Fruit fly (Drosophila melanogaster) whole organism, embryonic: Measurements from ENCODE around the gene arm.

ENCODE experiments used
- Ada2b ChIP-seq: fragments of 200-800 bp; sonication (Bioruptor generic); IDR thresholded peaks from 2 replicates; pipeline ENCODE4 v1.3.6; 2022; ENCODE audit warnings: missing biosample characterization, missing genetic modification characterization
- CG10979 ChIP-seq: fragments of 200-800 bp; sonication (Bioruptor generic); optimal IDR thresholded peaks from 2 replicates; lab custom pipeline; 2018; ENCODE audit warnings: missing biosample characterization, mild to moderate bottlenecking, missing genetic modification characterization, moderate library complexity
- CG13424 ChIP-seq: fragments of 200-800 bp; sonication (Bioruptor generic); optimal IDR thresholded peaks from 2 replicates; lab custom pipeline; 2019; ENCODE audit warnings: missing biosample characterization, mild to moderate bottlenecking, missing genetic modification characterization, moderate library complexity
- CG14014 ChIP-seq: fragments of 200-800 bp; sonication (Bioruptor generic); IDR thresholded peaks from 2 replicates; pipeline ENCODE4 v1.3.6; 2022; ENCODE audit warnings: missing biosample characterization, missing genetic modification characterization
- CG14667 ChIP-seq: fragments of 200-800 bp; sonication (Bioruptor generic); IDR thresholded peaks from 2 replicates; pipeline ENCODE4 v1.3.6; 2022; ENCODE audit warnings: missing biosample characterization, missing genetic modification characterization
- CG16813 ChIP-seq: fragments of 200-800 bp; sonication (Bioruptor generic); IDR thresholded peaks from 3 replicates; pipeline ENCODE4 v1.3.6; 2022; ENCODE audit warnings: missing biosample characterization, missing genetic modification characterization; ENCODE audit not compliant: partially characterized antibody
- CG17568 ChIP-seq: fragments of 200-800 bp; sonication (Bioruptor generic); optimal IDR thresholded peaks from 2 replicates; lab custom pipeline; 2018; ENCODE audit warnings: missing biosample characterization, mild to moderate bottlenecking, missing genetic modification characterization, moderate library complexity
- CG2120 ChIP-seq: fragments of 200-800 bp; sonication (Bioruptor generic); optimal IDR thresholded peaks from 3 replicates; lab custom pipeline; 2016; ENCODE audit warnings: missing biosample characterization, missing genetic modification characterization
- CG30020 ChIP-seq: fragments of 200-800 bp; optimal IDR thresholded peaks from 2 replicates; lab custom pipeline; 2019; ENCODE audit warnings: missing biosample characterization, mild to moderate bottlenecking, missing genetic modification characterization, moderate library complexity
- CG30431 ChIP-seq: fragments of 200-800 bp; sonication (Bioruptor generic); optimal IDR thresholded peaks from 2 replicates; lab custom pipeline; 2017; ENCODE audit warnings: missing biosample characterization, missing genetic modification characterization
- CG33557 ChIP-seq: fragments of 200-800 bp; sonication (Bioruptor generic); optimal IDR thresholded peaks from 2 replicates; lab custom pipeline; 2019; ENCODE audit warnings: missing biosample characterization, mild to moderate bottlenecking, missing genetic modification characterization, moderate library complexity
- CG4424 ChIP-seq: fragments of 200-800 bp; sonication (Bioruptor generic); optimal IDR thresholded peaks from 3 replicates; lab custom pipeline; 2016; ENCODE audit warnings: missing biosample characterization, missing genetic modification characterization
- CG6254 ChIP-seq: fragments of 200-800 bp; sonication (Bioruptor generic); optimal IDR thresholded peaks from 3 replicates; lab custom pipeline; 2017; ENCODE audit warnings: mild to moderate bottlenecking, missing biosample characterization, missing genetic modification reagents, missing genetic modification characterization
- CG6272 ChIP-seq: fragments of 200-800 bp; sonication (Bioruptor generic); IDR thresholded peaks from 2 replicates; pipeline ENCODE4 v1.3.6; 2022; ENCODE audit warnings: missing biosample characterization, missing genetic modification characterization
- CG6689 ChIP-seq: fragments of 200-800 bp; sonication (Bioruptor generic); IDR thresholded peaks from 2 replicates; pipeline ENCODE4 v1.3.6; 2022; ENCODE audit warnings: missing biosample characterization, missing genetic modification characterization
- CG7839 ChIP-seq: fragments of 200-800 bp; sonication (Bioruptor generic); optimal IDR thresholded peaks from 3 replicates; lab custom pipeline; 2018; ENCODE audit warnings: missing biosample characterization, mild to moderate bottlenecking, missing genetic modification characterization, moderate library complexity
- CG7928 ChIP-seq: fragments of 200-800 bp; sonication (Bioruptor generic); optimal IDR thresholded peaks from 2 replicates; lab custom pipeline; 2017; ENCODE audit warnings: missing biosample characterization, mild to moderate bottlenecking, missing genetic modification characterization
- CG7963 ChIP-seq: fragments of 200-800 bp; sonication (Bioruptor generic); IDR thresholded peaks from 3 replicates; pipeline ENCODE4 v1.3.6; 2022; ENCODE audit warnings: missing biosample characterization, missing genetic modification characterization; ENCODE audit not compliant: partially characterized antibody
- CrebB ChIP-seq: fragments of 200-800 bp; sonication (Bioruptor generic); optimal IDR thresholded peaks from 3 replicates; lab custom pipeline; 2018; ENCODE audit warnings: missing biosample characterization, mild to moderate bottlenecking, missing genetic modification characterization
- Ets97D ChIP-seq: fragments of 200-800 bp; sonication (Bioruptor generic); optimal IDR thresholded peaks from 3 replicates; lab custom pipeline; 2016; ENCODE audit warnings: missing biosample characterization, missing genetic modification characterization
- Hmr ChIP-seq: fragments of 200-800 bp; sonication (Bioruptor generic); optimal IDR thresholded peaks from 3 replicates; lab custom pipeline; 2017; ENCODE audit warnings: mild to moderate bottlenecking, missing biosample characterization, missing genetic modification reagents, missing genetic modification characterization
- Mad ChIP-seq: fragments of 200-800 bp; sonication (Bioruptor generic); optimal IDR thresholded peaks from 2 replicates; lab custom pipeline; 2016; ENCODE audit warnings: missing biosample characterization, missing genetic modification characterization
- Mes4 ChIP-seq: fragments of 200-800 bp; sonication (Bioruptor generic); optimal IDR thresholded peaks from 2 replicates; lab custom pipeline; 2016; ENCODE audit warnings: missing biosample characterization, missing genetic modification characterization
- NfI ChIP-seq: fragments of 200-800 bp; sonication (Bioruptor generic); optimal IDR thresholded peaks from 3 replicates; lab custom pipeline; 2018; ENCODE audit warnings: missing biosample characterization, mild to moderate bottlenecking, missing genetic modification characterization, moderate library complexity
- Ptx1 ChIP-seq: fragments of 200-800 bp; sonication (Bioruptor generic); IDR thresholded peaks from 2 replicates; pipeline ENCODE4 v1.3.6; 2022; ENCODE audit warnings: missing biosample characterization, missing genetic modification characterization
- Side ChIP-seq: fragments of 200-800 bp; sonication (Bioruptor generic); optimal IDR thresholded peaks from 2 replicates; lab custom pipeline; 2016; ENCODE audit warnings: missing biosample characterization, missing genetic modification characterization
- Xbp1 ChIP-seq: fragments of 200-800 bp; sonication (Bioruptor generic); optimal IDR thresholded peaks from 3 replicates; lab custom pipeline; 2016; ENCODE audit warnings: missing biosample characterization, mild to moderate bottlenecking, missing genetic modification characterization
- chm ChIP-seq: fragments of 200-800 bp; sonication (Bioruptor generic); IDR thresholded peaks from 2 replicates; pipeline ENCODE4 v1.3.6; 2022; ENCODE audit warnings: missing biosample characterization, missing genetic modification characterization
- chn ChIP-seq: fragments of 200-800 bp; sonication (Bioruptor generic); optimal IDR thresholded peaks from 2 replicates; lab custom pipeline; 2016; ENCODE audit warnings: missing biosample characterization, missing genetic modification characterization
- danr ChIP-seq: fragments of 200-800 bp; sonication (Bioruptor generic); IDR thresholded peaks from 2 replicates; pipeline ENCODE4 v1.3.6; 2022; ENCODE audit warnings: missing biosample characterization, missing genetic modification characterization
- dmrt11E ChIP-seq: fragments of 200-800 bp; sonication (Bioruptor generic); optimal IDR thresholded peaks from 3 replicates; lab custom pipeline; 2018; ENCODE audit warnings: missing biosample characterization, mild to moderate bottlenecking, missing genetic modification characterization, moderate library complexity
- dmrt99B ChIP-seq: fragments of 200-800 bp; sonication (Bioruptor generic); optimal IDR thresholded peaks from 2 replicates; lab custom pipeline; 2018; ENCODE audit warnings: missing biosample characterization, mild to moderate bottlenecking, missing genetic modification characterization, moderate library complexity
- ewg ChIP-seq: fragments of 200-800 bp; sonication (Bioruptor generic); optimal IDR thresholded peaks from 3 replicates; lab custom pipeline; 2017; ENCODE audit warnings: mild to moderate bottlenecking, missing biosample characterization, missing genetic modification reagents, missing genetic modification characterization
- ftz-f1 ChIP-seq: fragments of 200-800 bp; sonication (Bioruptor generic); optimal IDR thresholded peaks from 2 replicates; lab custom pipeline; 2016; ENCODE audit warnings: missing biosample characterization, missing genetic modification characterization
- grau ChIP-seq: fragments of 200-800 bp; optimal IDR thresholded peaks from 3 replicates; lab custom pipeline; 2019; ENCODE audit warnings: missing biosample characterization, mild to moderate bottlenecking, missing genetic modification characterization, moderate library complexity
- gsb ChIP-seq: fragments of 200-800 bp; sonication (Bioruptor generic); IDR thresholded peaks from 2 replicates; pipeline ENCODE4 v1.3.6; 2022; ENCODE audit warnings: missing biosample characterization, missing genetic modification characterization
- inv ChIP-seq: fragments of 200-800 bp; sonication (Bioruptor generic); IDR thresholded peaks from 2 replicates; pipeline ENCODE4 v1.3.6; 2022; ENCODE audit warnings: missing biosample characterization, missing genetic modification characterization; ENCODE audit not compliant: partially characterized antibody
- jigr1 ChIP-seq: fragments of 200-800 bp; sonication (Bioruptor generic); IDR thresholded peaks from 3 replicates; pipeline ENCODE4 v1.3.6; 2022; ENCODE audit warnings: missing biosample characterization, missing genetic modification characterization
- kah ChIP-seq: fragments of 200-800 bp; sonication (Bioruptor generic); optimal IDR thresholded peaks from 2 replicates; lab custom pipeline; 2018; ENCODE audit warnings: missing biosample characterization, mild to moderate bottlenecking, missing genetic modification characterization
- phol ChIP-seq: fragments of 200-800 bp; sonication (Bioruptor generic); optimal IDR thresholded peaks from 3 replicates; lab custom pipeline; 2018; ENCODE audit warnings: missing biosample characterization, mild to moderate bottlenecking, missing genetic modification characterization, moderate library complexity
- ranshi ChIP-seq: fragments of 200-800 bp; sonication (Bioruptor generic); IDR thresholded peaks from 2 replicates; pipeline ENCODE4 v1.3.6; 2022; ENCODE audit warnings: missing biosample characterization, missing genetic modification characterization
- row ChIP-seq: fragments of 200-800 bp; sonication (Bioruptor generic); IDR thresholded peaks from 3 replicates; pipeline ENCODE4 v1.3.6; 2022; ENCODE audit warnings: missing biosample characterization, missing genetic modification characterization
- seq ChIP-seq: fragments of 200-800 bp; sonication (Bioruptor generic); IDR thresholded peaks from 2 replicates; pipeline ENCODE4 v1.3.6; 2022; ENCODE audit warnings: missing biosample characterization, missing genetic modification characterization
- sisA ChIP-seq: fragments of 200-800 bp; sonication (Bioruptor generic); IDR thresholded peaks from 2 replicates; pipeline ENCODE4 v1.3.6; 2022; ENCODE audit warnings: missing biosample characterization, missing genetic modification characterization
- slp2 ChIP-seq: fragments of 200-800 bp; sonication (Bioruptor generic); optimal IDR thresholded peaks from 2 replicates; lab custom pipeline; 2016; ENCODE audit warnings: missing biosample characterization, missing genetic modification characterization
- zfh2 ChIP-seq: fragments of 200-800 bp; sonication (Bioruptor generic); optimal IDR thresholded peaks from 2 replicates; lab custom pipeline; 2016; ENCODE audit warnings: missing biosample characterization, missing genetic modification characterization

Gene arm

DNA sequence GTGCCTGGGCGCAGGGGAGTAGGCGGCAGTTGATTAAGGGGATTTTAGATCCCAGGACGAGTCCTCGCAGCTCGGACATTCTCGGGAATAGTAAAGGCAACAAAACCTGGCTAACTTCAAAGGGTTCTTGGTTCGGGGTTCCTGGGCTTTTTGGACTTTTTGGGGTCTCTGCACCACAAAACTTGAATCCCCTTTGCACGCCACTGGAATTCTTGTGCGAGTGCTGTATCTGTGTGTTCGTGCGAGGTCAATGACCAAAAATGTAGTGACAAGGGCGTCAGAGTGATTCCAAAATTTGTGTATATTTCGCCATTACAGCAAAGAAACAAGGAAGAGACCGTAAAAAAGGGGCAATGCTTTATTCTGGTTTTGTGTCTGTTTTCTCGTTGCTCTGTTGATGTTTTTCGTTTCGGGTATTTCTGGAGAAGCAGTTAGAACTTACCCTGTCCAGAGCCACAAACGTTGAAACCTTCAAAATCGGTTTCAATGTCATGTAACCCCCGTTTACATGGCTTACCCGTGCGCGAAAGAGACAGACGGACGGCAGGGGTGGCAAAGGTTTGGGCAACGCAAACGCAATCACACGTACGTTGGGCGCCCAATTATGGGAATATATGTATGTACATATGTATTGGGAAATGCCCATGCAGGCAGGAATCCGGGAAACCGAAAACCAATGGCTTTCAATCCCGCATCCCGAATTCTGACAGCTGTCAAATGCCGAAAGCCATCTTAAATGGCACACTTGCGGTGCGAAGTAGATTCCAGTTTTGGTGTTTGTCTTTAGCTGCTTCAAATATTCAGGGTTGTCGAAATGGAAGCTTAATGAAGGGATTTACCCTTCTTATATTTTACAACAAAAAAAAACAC, 44.0 kb upstream of the arm start (continued):
- no peak for TF ChIP-seq inv (GFP tag; lab: Robert Waterston, UW)
- TF ChIP-seq CG6254 (GFP tag; lab: Kevin White, UChicago): peak; percentile 41
- peak; percentile 8 for TF ChIP-seq Mes4 (GFP tag; lab: Kevin White, UChicago)
- 0 out of 3 replicates have a peak, but pooled peaks have one; percentile 20 for TF ChIP-seq jigr1
- TF ChIP-seq row: peak; percentile 64
- TF ChIP-seq CG2120 (GFP tag; lab: Kevin White, UChicago): peak; percentile 41
- peak; percentile 50 for TF ChIP-seq CG10979
- peak; percentile 36 for TF ChIP-seq ewg (GFP tag; lab: Kevin White, UChicago)
- no peak for TF ChIP-seq ftz-f1 (GFP tag; lab: Kevin White, UChicago)
- peak; percentile 49 for TF ChIP-seq CG14667 (GFP tag; lab: Robert Waterston, UW)
- peak; percentile 58 for TF ChIP-seq zfh2 (GFP tag; lab: Kevin White, UChicago)
- no peak for TF ChIP-seq CG16813 (GFP tag; lab: Robert Waterston, UW)
- peak; percentile 60 for TF ChIP-seq dmrt99B
- TF ChIP-seq Ada2b (GFP tag; lab: Robert Waterston, UW): peak; percentile 45; the same call in 1 of the 2 replicates
- peak; percentile 18 for TF ChIP-seq Hmr (GFP tag; lab: Kevin White, UChicago)
- TF ChIP-seq grau (tag; lab: Kevin White, UChicago): peak; percentile 52
- peak; percentile 69 for TF ChIP-seq CG17568 (GFP tag; lab: Kevin White, UChicago)
- TF ChIP-seq Side (GFP tag; lab: Kevin White, UChicago): peak; percentile 32
- TF ChIP-seq sisA (GFP tag; lab: Robert Waterston, UW): peak; percentile 67
- peak; percentile 66 for TF ChIP-seq Mad
- peak; percentile 5 for TF ChIP-seq chn (GFP tag; lab: Kevin White, UChicago)
- TF ChIP-seq CG33557 (GFP tag; lab: Kevin White, UChicago): no peak
- peak; percentile 40 for TF ChIP-seq dmrt11E (tag; lab: Kevin White, UChicago)
- no peak for TF ChIP-seq seq (GFP tag; lab: Robert Waterston, UW)
- peak; percentile 41; the same call in 1 of the 2 replicates for TF ChIP-seq danr (GFP tag; lab: Robert Waterston, UW)
- TF ChIP-seq chm (GFP tag; lab: Robert Waterston, UW): peak; percentile 51; the same call in 1 of the 2 replicates
- peak; percentile 52 for TF ChIP-seq CG6689 (GFP tag; lab: Robert Waterston, UW)
- no peak for TF ChIP-seq kah
- peak; percentile 43 for TF ChIP-seq phol (tag; lab: Kevin White, UChicago)
- TF ChIP-seq CG6272 (GFP tag; lab: Robert Waterston, UW): peak; percentile 54; the same call in 1 of the 2 replicates
- peak; percentile 11 for TF ChIP-seq CG4424 (GFP tag; lab: Kevin White, UChicago)
- TF ChIP-seq gsb (GFP tag; lab: Robert Waterston, UW): peak; percentile 22; the same call in 1 of the 2 replicates
- no peak for TF ChIP-seq Ets97D (GFP tag; lab: Kevin White, UChicago)

DNA sequence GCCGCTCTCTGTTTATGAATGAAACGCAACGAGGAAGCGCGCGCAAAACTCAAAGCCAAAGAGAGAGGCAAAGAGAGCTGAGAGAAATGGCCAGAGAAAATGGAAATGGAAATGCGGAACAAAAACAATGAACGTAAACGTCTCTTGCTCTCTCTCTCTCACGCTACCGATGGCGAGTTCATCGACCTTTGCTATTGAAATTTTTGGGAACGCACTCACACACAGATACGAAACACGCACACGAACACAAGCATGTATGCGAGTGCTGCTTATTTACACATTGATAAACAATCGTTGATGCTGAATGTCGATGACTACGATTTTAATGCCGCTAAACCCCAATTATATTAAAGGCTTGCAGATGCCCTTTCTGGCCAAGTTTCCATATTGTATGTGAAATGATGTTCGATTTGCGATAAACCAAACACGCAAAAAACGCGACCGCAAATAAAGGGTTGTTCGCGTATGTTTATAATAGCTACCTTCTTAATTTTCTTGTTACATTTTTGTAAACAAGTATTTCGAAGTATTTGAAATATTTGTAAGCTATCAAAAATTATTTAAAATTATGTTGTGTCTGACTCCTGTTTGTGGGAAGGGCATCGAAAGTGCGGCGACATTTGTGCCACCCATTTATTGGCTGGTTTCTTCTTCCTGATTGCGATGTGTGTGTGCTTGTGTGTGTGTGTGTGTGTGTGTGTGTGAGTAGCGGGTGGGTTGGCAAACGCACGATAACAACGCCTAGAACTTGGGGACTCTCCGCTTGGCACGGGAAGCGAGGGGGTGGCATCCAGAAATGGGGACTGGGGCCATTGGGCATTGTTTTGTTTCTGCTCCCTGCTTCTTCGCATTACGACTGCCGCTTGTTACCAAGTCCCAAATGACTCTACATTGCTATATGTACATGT, 43.1 kb upstream of the arm start:
- TF ChIP-seq Xbp1 (GFP tag; lab: Kevin White, UChicago) (peak; percentile 68), ranshi (GFP tag; lab: Robert Waterston, UW) (0 out of 2 replicates have a peak, but pooled peaks have one; percentile 50), Ptx1 (GFP tag; lab: Robert Waterston, UW) (peak; percentile 58), CG13424 (tag; lab: Kevin White, UChicago) (peak; percentile 77), NfI (GFP tag; lab: Kevin White, UChicago) (peak; percentile 76), CG14014 (GFP tag; lab: Robert Waterston, UW) (no peak; the same call in 1 of the 2 replicates), slp2 (peak; percentile 77), CG7928 (GFP tag; lab: Kevin White, UChicago) (no peak), CG7839 (tag; lab: Kevin White, UChicago) (peak; percentile 85), CG30431 (GFP tag; lab: Kevin White, UChicago) (peak; percentile 68), CG30020 (tag; lab: Kevin White, UChicago) (peak; percentile 9), CG7963 (GFP tag; lab: Robert Waterston, UW) (no peak), CrebB (peak; percentile 34)
